Fruit fly (Drosophila melanogaster): Measurements from ENCODE around the gene skd.

Gene skd

dm6 chr3L:21026917-21027517, at the start of gene skd:
Gene skd (minus strand): TSS chr3L:21027434.
- TF ChIP-seq Abd-B (GFP tag; optimal IDR thresholded peaks at IDR 0.05) (no peak), pfk (GFP tag; optimal IDR thresholded peaks at IDR 0.05) (no peak), CG8478 (optimal IDR thresholded peaks at IDR 0.05) (peak; percentile 32), Spps (tag; optimal IDR thresholded peaks at IDR 0.05) (no peak), ranshi (GFP tag; IDR thresholded peaks at IDR 0.05) (no peak), gfzf (GFP tag; optimal IDR thresholded peaks at IDR 0.05) (peak; percentile 70), ftz-f1 (GFP tag; optimal IDR thresholded peaks at IDR 0.05) (no peak), CG10209 (GFP tag; optimal IDR thresholded peaks at IDR 0.05) (no peak), Max (GFP tag; optimal IDR thresholded peaks at IDR 0.05) (no peak), CG18764 (GFP tag; optimal IDR thresholded peaks at IDR 0.05) (no peak), eve (GFP tag; optimal IDR thresholded peaks at IDR 0.05) (no peak), Ravus (GFP tag; IDR thresholded peaks at IDR 0.05) (no peak), dm (GFP tag; optimal IDR thresholded peaks at IDR 0.05) (no peak), dpn (GFP tag; optimal IDR thresholded peaks at IDR 0.05) (no peak), CG14860 (GFP tag; IDR thresholded peaks at IDR 0.05; ENCODE audit: partially characterized antibody) (no peak), MESR4 (GFP tag; optimal IDR thresholded peaks at IDR 0.05) (peak; percentile 69), CG13296 (GFP tag; optimal IDR thresholded peaks at IDR 0.05) (no peak), pzg (GFP tag; optimal IDR thresholded peaks at IDR 0.05) (peak; percentile 38), mam (GFP tag; optimal IDR thresholded peaks at IDR 0.05) (no peak), pho (GFP tag; optimal IDR thresholded peaks at IDR 0.05) (no peak), Xbp1 (GFP tag; optimal IDR thresholded peaks at IDR 0.05) (no peak), CrebB (tag; optimal IDR thresholded peaks at IDR 0.05) (no peak), CG1603 (tag; optimal IDR thresholded peaks at IDR 0.05) (peak; percentile 15), CG32772 (GFP tag; IDR thresholded peaks at IDR 0.05) (no peak), cg (GFP tag; optimal IDR thresholded peaks at IDR 0.05) (peak; percentile 70), CG4404 (GFP tag; IDR thresholded peaks at IDR 0.05) (no peak), stc (GFP tag; IDR thresholded peaks at IDR 0.05) (no peak), dati (GFP tag; IDR thresholded peaks at IDR 0.05) (no peak), sc (optimal IDR thresholded peaks at IDR 0.05) (no peak), sc (GFP tag; optimal IDR thresholded peaks at IDR 0.05) (no peak), Ets65A (GFP tag) (no peak), CG4617 (GFP tag; optimal IDR thresholded peaks at IDR 0.05; ENCODE audit: borderline replicate concordance) (peak; percentile 28), Nf-YA (GFP tag; IDR thresholded peaks at IDR 0.05) (no peak), grn (GFP tag; optimal IDR thresholded peaks at IDR 0.05) (no peak), CG15601 (tag; optimal IDR thresholded peaks at IDR 0.05) (no peak), ato (GFP tag; IDR thresholded peaks at IDR 0.05; ENCODE audit: partially characterized antibody) (0 out of 2 replicates have a peak, but pooled peaks have one; percentile 11), CG8290 (GFP tag; optimal IDR thresholded peaks at IDR 0.05) (no peak), CG8290 (tag; optimal IDR thresholded peaks at IDR 0.05) (peak in 1 of 2 experiments; percentile 0), CG2120 (GFP tag; optimal IDR thresholded peaks at IDR 0.05) (no peak), CG10321 (GFP tag; IDR thresholded peaks at IDR 0.05) (no peak), Mes4 (GFP tag; optimal IDR thresholded peaks at IDR 0.05) (no peak), CG17802 (tag; optimal IDR thresholded peaks at IDR 0.05) (no peak), Bgb (GFP tag; IDR thresholded peaks at IDR 0.05; ENCODE audit: partially characterized antibody) (peak; percentile 35; the same call in 1 of the 2 replicates), tna (GFP tag; IDR thresholded peaks at IDR 0.05; ENCODE audit: partially characterized antibody) (0 out of 2 replicates have a peak, but pooled peaks have one; percentile 19), CG1602 (GFP tag; optimal IDR thresholded peaks at IDR 0.05) (no peak), gcm2 (GFP tag; optimal IDR thresholded peaks at IDR 0.05) (no peak), bbx (GFP tag; IDR thresholded peaks at IDR 0.05; ENCODE audit: partially characterized antibody) (peak; percentile 42; the same call in 1 of the 2 replicates), CG18599 (GFP tag; optimal IDR thresholded peaks at IDR 0.05) (no peak), trh (GFP tag; optimal IDR thresholded peaks at IDR 0.05) (no peak), CG9215 (GFP tag; IDR thresholded peaks at IDR 0.05) (peak; percentile 27)
